Fruit fly (Drosophila melanogaster) whole organism, embryonic: ENCODE data around the gene CheA75a.
A peak's percentile ranks its signal among the peaks of the same experiment; 100 is the strongest.

Source experiments
- Bgb ChIP-seq: fragments of 200-800 bp; sonication (Bioruptor generic); IDR thresholded peaks from 2 replicates; pipeline ENCODE4 v1.3.6; 2022; ENCODE audit warnings: missing biosample characterization, missing genetic modification characterization; ENCODE audit not compliant: partially characterized antibody
- Blimp-1 ChIP-seq: fragments of 200-800 bp; sonication (Bioruptor generic); optimal IDR thresholded peaks from 3 replicates; lab custom pipeline; 2018; ENCODE audit warnings: missing biosample characterization, missing genetic modification characterization, mild to moderate bottlenecking, moderate library complexity, missing genetic modification reagents
- CG10366 ChIP-seq: fragments of 200-800 bp; sonication (Bioruptor generic); IDR thresholded peaks from 2 replicates; pipeline ENCODE4 v1.3.6; 2022; ENCODE audit warnings: missing biosample characterization, missing genetic modification characterization
- CG10979 ChIP-seq: fragments of 200-800 bp; sonication (Bioruptor generic); optimal IDR thresholded peaks from 2 replicates; lab custom pipeline; 2018; ENCODE audit warnings: missing biosample characterization, mild to moderate bottlenecking, missing genetic modification characterization, moderate library complexity
- CG15601 ChIP-seq: fragments of 200-800 bp; sonication (Bioruptor generic); optimal IDR thresholded peaks from 3 replicates; lab custom pipeline; 2019; ENCODE audit warnings: missing biosample characterization, mild to moderate bottlenecking, missing genetic modification characterization, moderate library complexity
- CG15696 ChIP-seq: fragments of 200-800 bp; sonication (Bioruptor generic); optimal IDR thresholded peaks from 2 replicates; lab custom pipeline; 2019; ENCODE audit warnings: missing biosample characterization, mild to moderate bottlenecking, missing genetic modification characterization, moderate library complexity
- CG17359 ChIP-seq: fragments of 200-800 bp; sonication (Bioruptor generic); optimal IDR thresholded peaks from 3 replicates; lab custom pipeline; 2018; ENCODE audit warnings: missing biosample characterization, mild to moderate bottlenecking, missing genetic modification characterization, moderate library complexity
- CG17829 ChIP-seq: fragments of 200-800 bp; optimal IDR thresholded peaks from 2 replicates; lab custom pipeline; 2019; ENCODE audit warnings: missing biosample characterization, mild to moderate bottlenecking, missing genetic modification characterization, moderate library complexity
- CG18262 ChIP-seq: fragments of 200-800 bp; optimal IDR thresholded peaks from 3 replicates; lab custom pipeline; 2019; ENCODE audit warnings: missing biosample characterization, mild to moderate bottlenecking, missing genetic modification characterization, moderate library complexity
- CG2712 ChIP-seq: fragments of 200-800 bp; optimal IDR thresholded peaks from 3 replicates; lab custom pipeline; 2019; ENCODE audit warnings: missing biosample characterization, mild to moderate bottlenecking, missing genetic modification characterization, moderate library complexity
- CG30403 ChIP-seq: fragments of 200-800 bp; sonication (Bioruptor generic); optimal IDR thresholded peaks from 3 replicates; lab custom pipeline; 2016; ENCODE audit warnings: missing biosample characterization, missing genetic modification characterization
- CG3407 ChIP-seq: fragments of 200-800 bp; sonication (Bioruptor generic); optimal IDR thresholded peaks from 2 replicates; lab custom pipeline; 2018; ENCODE audit warnings: missing biosample characterization, mild to moderate bottlenecking, missing genetic modification characterization
- CG4424 ChIP-seq: fragments of 200-800 bp; sonication (Bioruptor generic); optimal IDR thresholded peaks from 3 replicates; lab custom pipeline; 2016; ENCODE audit warnings: missing biosample characterization, missing genetic modification characterization
- CG7556 ChIP-seq: fragments of 200-800 bp; sonication (Bioruptor generic); optimal IDR thresholded peaks from 2 replicates; lab custom pipeline; 2017; ENCODE audit warnings: missing biosample characterization, mild to moderate bottlenecking, missing genetic modification characterization
- CG8089 ChIP-seq: fragments of 200-800 bp; sonication (Bioruptor generic); optimal IDR thresholded peaks from 3 replicates; lab custom pipeline; 2016; ENCODE audit warnings: missing biosample characterization, missing genetic modification characterization
- CG9727 ChIP-seq: fragments of 200-800 bp; sonication (Bioruptor generic); optimal IDR thresholded peaks from 3 replicates; lab custom pipeline; 2017; ENCODE audit warnings: missing biosample characterization, mild to moderate bottlenecking, missing genetic modification characterization
- CoRest ChIP-seq: fragments of 200-800 bp; sonication (Bioruptor generic); optimal IDR thresholded peaks from 3 replicates; lab custom pipeline; 2018; ENCODE audit warnings: missing biosample characterization, mild to moderate bottlenecking, missing genetic modification characterization, moderate library complexity
- Doc3 ChIP-seq: fragments of 200-800 bp; sonication (Bioruptor generic); IDR thresholded peaks from 3 replicates; pipeline ENCODE4 v1.3.6; 2022; ENCODE audit warnings: missing biosample characterization, missing genetic modification characterization; ENCODE audit not compliant: partially characterized antibody
- ERR ChIP-seq: fragments of 200-800 bp; sonication (Bioruptor generic); optimal IDR thresholded peaks from 2 replicates; lab custom pipeline; 2016; ENCODE audit warnings: missing biosample characterization, missing genetic modification characterization
- H2.0 ChIP-seq: fragments of 200-800 bp; sonication (Bioruptor generic); IDR thresholded peaks from 2 replicates; pipeline ENCODE4 v1.3.6; 2022; ENCODE audit warnings: missing biosample characterization, missing genetic modification characterization
- HLH3B ChIP-seq: fragments of 200-800 bp; sonication (Bioruptor generic); IDR thresholded peaks from 2 replicates; pipeline ENCODE4 v1.3.6; 2022; ENCODE audit warnings: missing biosample characterization, missing genetic modification characterization
- Hey ChIP-seq: fragments of 200-800 bp; sonication (Bioruptor generic); optimal IDR thresholded peaks from 3 replicates; lab custom pipeline; 2018; ENCODE audit warnings: missing biosample characterization, mild to moderate bottlenecking, missing genetic modification characterization
- Hr51 ChIP-seq, 2 experiments: fragments of 200-800 bp; sonication (Bioruptor generic); optimal IDR thresholded peaks; 2 replicates in 1 of 2; 3 replicates in 1 of 2; lab custom pipeline; 2016 to 2018; ENCODE audit warnings: missing biosample characterization in 2 of 2, missing genetic modification characterization in 2 of 2, mild to moderate bottlenecking in 1 of 2, moderate library complexity in 1 of 2
- Nf-YB ChIP-seq: fragments of 200-800 bp; sonication (Bioruptor generic); optimal IDR thresholded peaks from 3 replicates; lab custom pipeline; 2019; ENCODE audit warnings: missing biosample characterization, mild to moderate bottlenecking, missing genetic modification characterization, moderate library complexity
- Oli ChIP-seq: fragments of 200-800 bp; sonication (Bioruptor generic); optimal IDR thresholded peaks from 2 replicates; lab custom pipeline; 2018; ENCODE audit warnings: missing biosample characterization, mild to moderate bottlenecking, missing genetic modification characterization, moderate library complexity
- Ptx1 ChIP-seq: fragments of 200-800 bp; sonication (Bioruptor generic); IDR thresholded peaks from 2 replicates; pipeline ENCODE4 v1.3.6; 2022; ENCODE audit warnings: missing biosample characterization, missing genetic modification characterization
- Ssrp ChIP-seq: fragments of 200-800 bp; sonication (Bioruptor generic); optimal IDR thresholded peaks from 2 replicates; lab custom pipeline; 2018; ENCODE audit warnings: missing biosample characterization, mild to moderate bottlenecking, missing genetic modification characterization, moderate library complexity
- az2 ChIP-seq: fragments of 200-800 bp; sonication (Bioruptor generic); optimal IDR thresholded peaks from 3 replicates; lab custom pipeline; 2016; ENCODE audit warnings: missing biosample characterization, missing genetic modification characterization
- crc ChIP-seq: fragments of 200-800 bp; sonication (Bioruptor generic); optimal IDR thresholded peaks from 2 replicates; lab custom pipeline; 2016; ENCODE audit warnings: missing biosample characterization, missing genetic modification characterization
- gem ChIP-seq: fragments of 200-800 bp; sonication (Bioruptor generic); optimal IDR thresholded peaks from 2 replicates; lab custom pipeline; 2019; ENCODE audit warnings: missing biosample characterization, mild to moderate bottlenecking, missing genetic modification characterization, moderate library complexity
- grau ChIP-seq: fragments of 200-800 bp; optimal IDR thresholded peaks from 3 replicates; lab custom pipeline; 2019; ENCODE audit warnings: missing biosample characterization, mild to moderate bottlenecking, missing genetic modification characterization, moderate library complexity
- gsb-n ChIP-seq: fragments of 200-800 bp; sonication (Bioruptor generic); optimal IDR thresholded peaks from 3 replicates; lab custom pipeline; 2018; ENCODE audit warnings: missing biosample characterization, mild to moderate bottlenecking, missing genetic modification characterization
- kni ChIP-seq: fragments of 200-800 bp; sonication (Bioruptor generic); optimal IDR thresholded peaks from 3 replicates; lab custom pipeline; 2017; ENCODE audit warnings: mild to moderate bottlenecking, missing biosample characterization, missing genetic modification reagents, missing genetic modification characterization
- lola ChIP-seq, 3 experiments: fragments of >200 bp in 2 of 3; fragments of 200-800 bp in 1 of 3; sonication (Bioruptor generic) in 1 of 3; optimal IDR thresholded peaks; 2 replicates each; lab custom pipeline; 2017 to 2019; ENCODE audit warnings: missing biosample characterization in 3 of 3, missing genetic modification characterization in 3 of 3, mild to moderate bottlenecking in 1 of 3, moderate library complexity in 1 of 3
- oc ChIP-seq: fragments of 200-800 bp; sonication (Bioruptor generic); optimal IDR thresholded peaks from 2 replicates; lab custom pipeline; 2018; ENCODE audit warnings: missing biosample characterization, mild to moderate bottlenecking, missing genetic modification characterization, moderate library complexity
- phol ChIP-seq: fragments of 200-800 bp; sonication (Bioruptor generic); optimal IDR thresholded peaks from 3 replicates; lab custom pipeline; 2018; ENCODE audit warnings: missing biosample characterization, mild to moderate bottlenecking, missing genetic modification characterization, moderate library complexity
- pros ChIP-seq: fragments of 200-800 bp; sonication (Bioruptor generic); optimal IDR thresholded peaks from 3 replicates; lab custom pipeline; 2019; ENCODE audit warnings: missing biosample characterization, mild to moderate bottlenecking, missing genetic modification characterization, moderate library complexity
- row ChIP-seq: fragments of 200-800 bp; sonication (Bioruptor generic); IDR thresholded peaks from 3 replicates; pipeline ENCODE4 v1.3.6; 2022; ENCODE audit warnings: missing biosample characterization, missing genetic modification characterization
- sens ChIP-seq: fragments of 200-800 bp; sonication (Bioruptor generic); peaks from one replicate; lab custom pipeline; 2016; ENCODE audit warnings: missing biosample characterization, missing genetic modification characterization
- so ChIP-seq: fragments of 200-800 bp; sonication (Bioruptor generic); IDR thresholded peaks from 3 replicates; pipeline ENCODE4 v1.3.6; 2022; ENCODE audit warnings: missing biosample characterization, missing genetic modification characterization
- sqz ChIP-seq: fragments of 200-800 bp; sonication (Bioruptor generic); optimal IDR thresholded peaks from 3 replicates; lab custom pipeline; 2018; ENCODE audit warnings: missing biosample characterization, mild to moderate bottlenecking, missing genetic modification characterization
- stwl ChIP-seq: fragments of 200-800 bp; sonication (Bioruptor generic); optimal IDR thresholded peaks from 3 replicates; lab custom pipeline; 2018; ENCODE audit warnings: missing biosample characterization, mild to moderate bottlenecking, missing genetic modification characterization, moderate library complexity
- tgo ChIP-seq: fragments of 200-800 bp; sonication (Bioruptor generic); IDR thresholded peaks from 3 replicates; pipeline ENCODE4 v1.3.6; 2022; ENCODE audit warnings: missing biosample characterization, missing genetic modification characterization
- trem ChIP-seq: fragments of 200-800 bp; optimal IDR thresholded peaks from 3 replicates; lab custom pipeline; 2019; ENCODE audit warnings: missing biosample characterization, mild to moderate bottlenecking, missing genetic modification characterization, moderate library complexity
- unpg ChIP-seq: fragments of 200-800 bp; sonication (Bioruptor generic); optimal IDR thresholded peaks from 3 replicates; lab custom pipeline; 2018; ENCODE audit warnings: missing biosample characterization, mild to moderate bottlenecking, missing genetic modification characterization, moderate library complexity
- vnd ChIP-seq: fragments of 200-800 bp; sonication (Bioruptor generic); IDR thresholded peaks from 3 replicates; pipeline ENCODE4 v1.3.6; 2022; ENCODE audit warnings: missing biosample characterization, missing genetic modification characterization; ENCODE audit not compliant: partially characterized antibody
- zfh1 ChIP-seq: fragments of 200-800 bp; sonication (Bioruptor generic); IDR thresholded peaks from 3 replicates; pipeline ENCODE4 v1.3.6; 2022; ENCODE audit warnings: missing biosample characterization, missing genetic modification characterization

CheA75a gene

dm6 chr3L:18289993-18290727, 38.3 kb downstream of the CheA75a start (continued):
- TF ChIP-seq HLH3B (GFP tag; lab: Robert Waterston, UW) (peak; percentile 54; the same call in 1 of the 2 replicates), CG15696 (peak; percentile 44), CG10979 (tag; lab: Kevin White, UChicago) (peak; percentile 71), CG18262 (tag; lab: Kevin White, UChicago) (peak; percentile 76), Doc3 (GFP tag; lab: Robert Waterston, UW) (no peak), CG7556 (GFP tag; lab: Kevin White, UChicago) (peak; percentile 20), vnd (GFP tag; lab: Robert Waterston, UW) (no peak), sqz (GFP tag; lab: Kevin White, UChicago) (peak; percentile 36), Hey (tag; lab: Kevin White, UChicago) (no peak), Ssrp (tag; lab: Kevin White, UChicago) (peak; percentile 42), ERR (GFP tag; lab: Kevin White, UChicago) (no peak), zfh1 (GFP tag; lab: Robert Waterston, UW) (peak; percentile 62), Bgb (GFP tag; lab: Robert Waterston, UW) (no peak), CG9727 (GFP tag; lab: Kevin White, UChicago) (peak; percentile 54), trem (tag; lab: Kevin White, UChicago) (peak; percentile 21), CG17359 (tag; lab: Kevin White, UChicago) (peak; percentile 19), oc (tag; lab: Kevin White, UChicago) (peak; percentile 1), so (no peak), crc (no peak), Ptx1 (GFP tag; lab: Robert Waterston, UW) (peak; percentile 6; the same call in 1 of the 2 replicates), gem (peak; percentile 74), row (peak; percentile 70), lola (GFP tag; optimal IDR thresholded peaks at IDR 0.05; lab: Kevin White, UChicago) (peak in 1 of 3 experiments; percentile 63), sens (peak; percentile 80), grau (peak; percentile 33), CG30403 (GFP tag; lab: Kevin White, UChicago) (peak; percentile 21), kni (no peak), stwl (tag; lab: Kevin White, UChicago) (peak; percentile 17), H2.0 (peak; percentile 25; the same call in 1 of the 2 replicates), Blimp-1 (GFP tag; lab: Kevin White, UChicago) (peak; percentile 58), Oli (peak; percentile 30), CG8089 (no peak), CG2712 (peak; percentile 78), Nf-YB (GFP tag; lab: Kevin White, UChicago) (no peak), CoRest (tag; lab: Kevin White, UChicago) (peak; percentile 18), CG15601 (tag; lab: Kevin White, UChicago) (peak; percentile 46), CG10366 (GFP tag; lab: Robert Waterston, UW) (peak; percentile 25; the same call in 1 of the 2 replicates), pros (GFP tag; lab: Kevin White, UChicago) (peak; percentile 67), unpg (GFP tag; lab: Kevin White, UChicago) (peak; percentile 53), Hr51 (GFP tag; optimal IDR thresholded peaks at IDR 0.05; lab: Kevin White, UChicago) (peak in 1 of 2 experiments; percentile 39), az2 (GFP tag; lab: Kevin White, UChicago) (peak; percentile 37), CG17829 (peak; percentile 33), gsb-n (tag; lab: Kevin White, UChicago) (peak; percentile 49), tgo (GFP tag; lab: Robert Waterston, UW) (peak; percentile 24; the same call in 1 of the 3 replicates), phol (tag; lab: Kevin White, UChicago) (peak; percentile 51), CG3407 (GFP tag; lab: Kevin White, UChicago) (peak; percentile 30), CG4424 (peak; percentile 26)
- TF ChIP-seq, all 482 proteins: peak for 73
